Worm (Caenorhabditis elegans): ENCODE data around the gene F14H3.15.

- no peak for TF ChIP-seq W03F9.2 (tag; optimal IDR thresholded peaks at IDR 0.05)
- no peak for TF ChIP-seq him-1 (tag; optimal IDR thresholded peaks at IDR 0.05)
Observed at ce11 chrV:16015652-16016051, 44.4 kb downstream of the F14H3.15 start, which contains the start of gene str-232.

All from whole organism, L4/young adult.